Fruit fly (Drosophila melanogaster) whole organism, pupa: ENCODE results near the gene CG5162.

Experiments used
- CG12605 ChIP-seq: fragments of 200-800 bp; sonication (Bioruptor generic); IDR thresholded peaks from 2 replicates; pipeline ENCODE4 v1.3.6; 2022; ENCODE audit warnings: missing biosample characterization, missing genetic modification characterization
- CG14655 ChIP-seq: fragments of 200-800 bp; sonication (Bioruptor generic); optimal IDR thresholded peaks from 3 replicates; lab custom pipeline; 2017; ENCODE audit warnings: mild to moderate bottlenecking, missing biosample characterization, missing genetic modification reagents, missing genetic modification characterization
- CG32121 ChIP-seq: fragments of 200-800 bp; sonication (Bioruptor generic); IDR thresholded peaks from 2 replicates; pipeline ENCODE4 v1.3.6; 2022; ENCODE audit warnings: missing biosample characterization, missing genetic modification characterization
- CG34367 ChIP-seq: fragments of 200-800 bp; sonication (Bioruptor generic); optimal IDR thresholded peaks from 2 replicates; lab custom pipeline; 2018; ENCODE audit warnings: missing biosample characterization, mild to moderate bottlenecking, missing genetic modification characterization
- CG4496 ChIP-seq: fragments of 200-800 bp; sonication (Bioruptor generic); IDR thresholded peaks from 3 replicates; pipeline ENCODE4 v1.3.6; 2022; ENCODE audit warnings: missing biosample characterization, missing genetic modification characterization
- CG8159 ChIP-seq: fragments of 200-800 bp; sonication (Bioruptor generic); optimal IDR thresholded peaks from 3 replicates; lab custom pipeline; 2018; ENCODE audit warnings: missing biosample characterization, mild to moderate bottlenecking, missing genetic modification characterization, moderate library complexity
- CG8301 ChIP-seq: fragments of 200-800 bp; sonication (Bioruptor generic); optimal IDR thresholded peaks from 2 replicates; lab custom pipeline; 2018; ENCODE audit warnings: missing biosample characterization, mild to moderate bottlenecking, missing genetic modification characterization
- CG9948 ChIP-seq: fragments of 200-800 bp; sonication (Bioruptor generic); optimal IDR thresholded peaks from 2 replicates; lab custom pipeline; 2018; ENCODE audit warnings: missing biosample characterization, mild to moderate bottlenecking, missing genetic modification characterization, moderate library complexity
- EcR ChIP-seq: fragments of 200-800 bp; sonication (Bioruptor generic); optimal IDR thresholded peaks from 3 replicates; lab custom pipeline; 2019; ENCODE audit warnings: missing biosample characterization, missing genetic modification characterization, mild to moderate bottlenecking, moderate library complexity, missing genetic modification reagents
- Ets98B ChIP-seq: fragments of 200-800 bp; sonication (Bioruptor generic); IDR thresholded peaks from 2 replicates; pipeline ENCODE4 v1.3.6; 2022; ENCODE audit warnings: missing biosample characterization, missing genetic modification characterization
- Pif1B ChIP-seq: fragments of 200-800 bp; sonication (Bioruptor generic); optimal IDR thresholded peaks from 3 replicates; lab custom pipeline; 2016; ENCODE audit warnings: missing biosample characterization, missing genetic modification characterization
- Snoo ChIP-seq: fragments of 200-800 bp; sonication (Bioruptor generic); optimal IDR thresholded peaks from 3 replicates; lab custom pipeline; 2017; ENCODE audit warnings: missing biosample characterization, mild to moderate bottlenecking, missing genetic modification characterization, inconsistent platforms
- fd96Ca ChIP-seq: fragments of 200-800 bp; sonication (Bioruptor generic); IDR thresholded peaks from 3 replicates; pipeline ENCODE4 v1.3.6; 2022; ENCODE audit warnings: missing biosample characterization, missing genetic modification characterization
- gl ChIP-seq: fragments of 200-800 bp; sonication (Bioruptor generic); optimal IDR thresholded peaks from 2 replicates; lab custom pipeline; 2018; ENCODE audit warnings: missing biosample characterization, mild to moderate bottlenecking, missing genetic modification characterization

dm6 chrX:17255677-17256076, 40.6 kb downstream of the CG5162 start:
- TF ChIP-seq CG8301 (tag; lab: Kevin White, UChicago) = no peak
- TF ChIP-seq Pif1B (GFP tag; lab: Kevin White, UChicago) = no peak
- no peak for TF ChIP-seq CG4496 (GFP tag; lab: Robert Waterston, UW)
- TF ChIP-seq CG8159 (tag; lab: Kevin White, UChicago) = no peak
- TF ChIP-seq fd96Ca = no peak
- no peak for TF ChIP-seq CG32121
- TF ChIP-seq CG34367 = no peak
- TF ChIP-seq Ets98B (GFP tag; lab: Robert Waterston, UW) = no peak
- TF ChIP-seq Snoo (tag; lab: Kevin White, UChicago) = no peak
- no peak for TF ChIP-seq EcR (GFP tag; lab: Kevin White, UChicago)
- no peak for TF ChIP-seq CG9948 (tag; lab: Kevin White, UChicago)
- no peak for TF ChIP-seq CG12605 (GFP tag; lab: Robert Waterston, UW)
- no peak for TF ChIP-seq CG14655
- TF ChIP-seq gl (tag; lab: Kevin White, UChicago) = no peak
